Worm (Caenorhabditis elegans) whole organism, L2 larva: Measurements from ENCODE around the gene nhr-232.

Experiments
- C34F6.9 ChIP-seq: fragments of 150-350 bp; optimal IDR thresholded peaks from 2 replicates; lab custom pipeline; 2014; ENCODE audit warnings: missing biosample characterization, missing genetic modification characterization
- lsy-2 ChIP-seq, 2 experiments: fragments of 150-350 bp in 1 of 2; sonication (generic microtip) in 1 of 2; optimal IDR thresholded peaks; 2 replicates each; lab custom pipeline; 2014 to 2017; ENCODE audit warnings: missing biosample characterization in 2 of 2, missing genetic modification characterization in 2 of 2
- nhr-12 ChIP-seq: fragments of 150-350 bp; optimal IDR thresholded peaks from 2 replicates; lab custom pipeline; 2014; ENCODE audit warnings: missing biosample characterization, missing genetic modification characterization

DNA sequence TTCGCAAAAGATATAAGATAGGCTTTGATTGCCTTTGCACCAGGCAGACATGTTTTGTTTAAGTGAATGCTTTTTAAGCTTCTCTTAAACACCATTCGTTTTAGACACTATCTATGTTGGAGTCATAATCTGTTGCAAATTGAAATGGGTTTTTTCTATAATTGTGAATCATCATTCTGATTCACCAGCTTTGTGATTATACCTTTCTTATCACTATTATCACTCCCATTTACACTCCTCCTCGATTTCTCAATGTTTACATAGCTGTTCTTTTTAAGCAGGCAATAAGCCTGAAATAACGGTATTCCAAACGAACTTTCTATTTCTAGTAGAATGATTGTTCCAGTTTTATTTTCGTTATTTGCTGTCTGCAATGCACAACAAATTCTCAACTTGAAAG is 41.1 kb downstream of the nhr-232 start, which contains the start of gene B0024.4:
- no peak for TF ChIP-seq lsy-2 (tag; optimal IDR thresholded peaks at IDR 0.05; lab: Kevin White, UChicago)
- no peak for TF ChIP-seq C34F6.9 (tag; lab: Kevin White, UChicago)
- no peak for TF ChIP-seq nhr-12 (tag; lab: Kevin White, UChicago)
